Worm (Caenorhabditis elegans) whole organism, late embryonic: Measurements from ENCODE around the gene C44B7.5.
A peak's percentile ranks its signal among the peaks of the same experiment; 100 is the strongest.

Experiments used
- C08G9.2 ChIP-seq: sonication (generic microtip); optimal IDR thresholded peaks from 2 replicates; lab custom pipeline; 2016; ENCODE audit warnings: mild to moderate bottlenecking, missing genetic modification characterization, moderate library complexity, missing compliant biosample characterization
- C38D4.7 ChIP-seq: fragments of 200-800 bp; sonication (Bioruptor generic); optimal IDR thresholded peaks from 2 replicates; lab custom pipeline; 2018; ENCODE audit warnings: mild to moderate bottlenecking, missing genetic modification characterization, moderate library complexity, missing compliant biosample characterization
- T23F11.4 ChIP-seq: fragments of 200-800 bp; sonication (Bioruptor generic); optimal IDR thresholded peaks from 2 replicates; lab custom pipeline; 2018; ENCODE audit warnings: mild to moderate bottlenecking, missing genetic modification characterization, missing compliant biosample characterization
- Y22D7AL.16 ChIP-seq: sonication (generic microtip); optimal IDR thresholded peaks from 2 replicates; lab custom pipeline; 2016; ENCODE audit warnings: missing genetic modification characterization, missing compliant biosample characterization
- ceh-18 ChIP-seq: sonication (generic microtip); optimal IDR thresholded peaks from 2 replicates; lab custom pipeline; 2016; ENCODE audit warnings: missing genetic modification characterization, missing compliant biosample characterization
- ceh-19 ChIP-seq: fragments of 200-800 bp; sonication (Bioruptor generic); optimal IDR thresholded peaks from 2 replicates; lab custom pipeline; 2018; ENCODE audit warnings: mild to moderate bottlenecking, missing genetic modification characterization, missing compliant biosample characterization
- ceh-22 ChIP-seq: sonication (generic microtip); optimal IDR thresholded peaks from 2 replicates; lab custom pipeline; 2017; ENCODE audit warnings: missing biosample characterization, missing genetic modification characterization
- ceh-24 ChIP-seq: sonication (generic microtip); optimal IDR thresholded peaks from 2 replicates; lab custom pipeline; 2016; ENCODE audit warnings: mild to moderate bottlenecking, missing genetic modification characterization, missing compliant biosample characterization
- ceh-31 ChIP-seq: sonication (generic microtip); optimal IDR thresholded peaks from 2 replicates; lab custom pipeline; 2016; ENCODE audit warnings: missing genetic modification characterization, missing compliant biosample characterization
- ceh-34 ChIP-seq: sonication (generic microtip); optimal IDR thresholded peaks from 2 replicates; lab custom pipeline; 2016; ENCODE audit warnings: mild to moderate bottlenecking, missing genetic modification characterization, missing compliant biosample characterization
- ceh-48 ChIP-seq: sonication (generic microtip); optimal IDR thresholded peaks from 2 replicates; lab custom pipeline; 2016; ENCODE audit warnings: missing genetic modification characterization, inconsistent platforms, missing compliant biosample characterization
- ceh-6 ChIP-seq: fragments of 200-800 bp; sonication (Bioruptor generic); optimal IDR thresholded peaks from 2 replicates; lab custom pipeline; 2018; ENCODE audit warnings: mild to moderate bottlenecking, missing genetic modification characterization, missing compliant biosample characterization
- dmd-4 ChIP-seq: sonication (generic microtip); optimal IDR thresholded peaks from 2 replicates; lab custom pipeline; 2016; ENCODE audit warnings: borderline replicate concordance, missing genetic modification characterization, missing compliant biosample characterization
- dve-1 ChIP-seq: sonication (generic microtip); optimal IDR thresholded peaks from 2 replicates; lab custom pipeline; 2017; ENCODE audit warnings: antibody characterized with exemption, mild to moderate bottlenecking, missing genetic modification characterization, missing compliant biosample characterization
- elt-2 ChIP-seq: sonication (generic microtip); optimal IDR thresholded peaks from 2 replicates; lab custom pipeline; 2016; ENCODE audit warnings: missing genetic modification reagents, missing genetic modification characterization, missing compliant biosample characterization
- elt-4 ChIP-seq: sonication (generic microtip); optimal IDR thresholded peaks from 2 replicates; lab custom pipeline; 2016; ENCODE audit warnings: missing genetic modification characterization, missing compliant biosample characterization
- fkh-6 ChIP-seq: sonication (generic microtip); optimal IDR thresholded peaks from 2 replicates; lab custom pipeline; 2016; ENCODE audit warnings: missing genetic modification characterization, missing compliant biosample characterization
- gmeb-2 ChIP-seq: sonication (generic microtip); optimal IDR thresholded peaks from 2 replicates; lab custom pipeline; 2016; ENCODE audit warnings: missing genetic modification characterization, inconsistent platforms, missing compliant biosample characterization
- hlh-15 ChIP-seq: sonication (generic microtip); optimal IDR thresholded peaks from 2 replicates; lab custom pipeline; 2016; ENCODE audit warnings: missing genetic modification characterization, missing compliant biosample characterization
- hlh-30 ChIP-seq: sonication (generic microtip); optimal IDR thresholded peaks from 2 replicates; lab custom pipeline; 2017; ENCODE audit warnings: antibody characterized with exemption, missing genetic modification characterization, missing compliant biosample characterization; ENCODE audit not compliant: insufficient read depth
- lim-6 ChIP-seq: sonication (generic microtip); optimal IDR thresholded peaks from 2 replicates; lab custom pipeline; 2016; ENCODE audit warnings: missing genetic modification characterization, missing compliant biosample characterization
- lin-11 ChIP-seq: fragments of 200-800 bp; sonication (Bioruptor generic); optimal IDR thresholded peaks from 2 replicates; lab custom pipeline; 2018; ENCODE audit warnings: mild to moderate bottlenecking, missing genetic modification characterization, missing compliant biosample characterization
- nfya-1 ChIP-seq: sonication (generic microtip); optimal IDR thresholded peaks from 2 replicates; lab custom pipeline; 2017; ENCODE audit warnings: missing genetic modification characterization, mild to moderate bottlenecking, missing compliant biosample characterization, antibody characterized with exemption, moderate library complexity
- nhr-232 ChIP-seq: sonication (generic microtip); optimal IDR thresholded peaks from 2 replicates; lab custom pipeline; 2016; ENCODE audit warnings: missing genetic modification characterization, missing compliant biosample characterization
- npax-4 ChIP-seq: sonication (generic microtip); optimal IDR thresholded peaks from 2 replicates; lab custom pipeline; 2016; ENCODE audit warnings: missing genetic modification characterization, missing compliant biosample characterization
- odd-2 ChIP-seq: sonication (generic microtip); optimal IDR thresholded peaks from 2 replicates; lab custom pipeline; 2017; ENCODE audit warnings: antibody characterized with exemption, mild to moderate bottlenecking, missing genetic modification characterization, missing compliant biosample characterization
- pag-3 ChIP-seq: sonication (generic microtip); optimal IDR thresholded peaks from 2 replicates; lab custom pipeline; 2016; ENCODE audit warnings: missing compliant biosample characterization, missing genetic modification characterization, borderline replicate concordance
- pqm-1 ChIP-seq: sonication (generic microtip); optimal IDR thresholded peaks from 2 replicates; lab custom pipeline; 2016; ENCODE audit warnings: missing genetic modification characterization, missing compliant biosample characterization
- pros-1 ChIP-seq: fragments of 150-350 bp; optimal IDR thresholded peaks from 2 replicates; lab custom pipeline; 2014; ENCODE audit warnings: missing biosample characterization, missing genetic modification reagents, missing genetic modification characterization
- ref-2 ChIP-seq: sonication (generic microtip); optimal IDR thresholded peaks from 2 replicates; lab custom pipeline; 2016; ENCODE audit warnings: missing genetic modification characterization, missing compliant biosample characterization
- rnt-1 ChIP-seq: sonication (generic microtip); optimal IDR thresholded peaks from 2 replicates; lab custom pipeline; 2016; ENCODE audit warnings: missing genetic modification characterization, missing compliant biosample characterization
- sox-2 ChIP-seq: fragments of 200-800 bp; sonication (Bioruptor generic); IDR thresholded peaks from 2 replicates; pipeline ENCODE4 v1.3.6; 2022; ENCODE audit warnings: missing genetic modification reagents, missing genetic modification characterization, missing compliant biosample characterization
- sox-4 ChIP-seq: sonication (generic microtip); optimal IDR thresholded peaks from 2 replicates; lab custom pipeline; 2017; ENCODE audit warnings: mild to moderate bottlenecking, missing genetic modification characterization, inconsistent platforms, missing compliant biosample characterization
- tbx-2 ChIP-seq: sonication (generic microtip); optimal IDR thresholded peaks from 2 replicates; lab custom pipeline; 2016; ENCODE audit warnings: missing genetic modification characterization, missing compliant biosample characterization
- ttx-3 ChIP-seq: sonication (generic microtip); optimal IDR thresholded peaks from 2 replicates; lab custom pipeline; 2016; ENCODE audit warnings: missing genetic modification reagents, missing genetic modification characterization, missing compliant biosample characterization
- unc-3 ChIP-seq, 2 experiments: fragments of 200-800 bp in 1 of 2; sonication (Bioruptor generic) in 1 of 2; sonication (generic microtip) in 1 of 2; conservative IDR thresholded peaks in 1 of 2; optimal IDR thresholded peaks in 1 of 2; 2 replicates each; pipeline versions ENCODE4 v1.3.6 to Lab custom; 2016 to 2022; ENCODE audit warnings: missing compliant biosample characterization in 2 of 2, missing genetic modification characterization in 2 of 2, missing genetic modification reagents in 1 of 2
- unc-42 ChIP-seq: sonication (generic microtip); optimal IDR thresholded peaks from 2 replicates; lab custom pipeline; 2016; ENCODE audit warnings: missing genotype, missing genetic modification characterization, missing compliant biosample characterization
- unc-55 ChIP-seq: sonication (generic microtip); optimal IDR thresholded peaks from 2 replicates; lab custom pipeline; 2017; ENCODE audit warnings: missing biosample characterization, missing genetic modification reagents, missing genetic modification characterization
- unc-86 ChIP-seq: sonication (generic microtip); optimal IDR thresholded peaks from 2 replicates; lab custom pipeline; 2016; ENCODE audit warnings: missing genetic modification characterization, missing compliant biosample characterization
- ztf-16 ChIP-seq: sonication (generic microtip); optimal IDR thresholded peaks from 2 replicates; lab custom pipeline; 2017; ENCODE audit warnings: missing genetic modification characterization, missing compliant biosample characterization

C44B7.5 gene

DNA sequence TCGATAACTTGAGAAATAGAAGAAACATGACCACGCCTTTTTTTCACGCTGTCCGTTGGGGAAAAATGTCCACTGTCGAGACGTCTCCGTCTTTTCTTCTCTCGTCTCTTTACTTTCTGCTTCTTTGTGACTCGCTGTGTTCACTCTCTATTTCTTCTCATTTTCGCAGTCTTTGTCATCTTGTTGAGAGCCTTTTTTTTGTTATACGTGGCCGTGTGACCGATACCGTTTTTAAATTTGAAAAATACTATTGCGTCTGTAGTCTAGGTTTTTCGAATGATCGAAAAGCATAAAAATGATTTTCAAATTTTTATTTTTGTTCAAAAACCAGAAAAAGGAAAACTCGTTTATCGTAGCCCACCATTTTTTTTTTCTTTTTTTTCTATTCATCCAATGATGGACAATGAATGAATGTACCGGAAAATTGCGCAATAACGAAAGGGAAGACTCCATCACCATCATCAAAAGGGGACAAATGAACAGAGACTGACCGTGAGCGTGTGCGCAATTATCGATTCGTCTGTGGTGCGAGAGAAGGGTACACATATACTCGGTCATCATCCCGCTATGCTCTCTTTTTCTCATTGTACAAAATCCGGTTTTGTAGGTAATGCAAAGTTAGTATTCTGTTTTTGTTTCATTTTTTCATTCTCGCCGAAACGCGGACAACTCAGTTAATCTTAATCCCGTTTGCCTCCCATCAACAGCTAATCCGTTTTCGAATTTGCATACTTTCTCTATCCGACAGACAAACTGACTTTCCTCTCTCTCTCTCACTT is 28.0 kb downstream of the C44B7.5 start:
- TF ChIP-seq sox-2 (GFP tag; lab: Robert Waterston, UW), result peak; percentile 31; the same call in 1 of the 2 replicates
- no peak for TF ChIP-seq ceh-6
- peak; percentile 43 for TF ChIP-seq pros-1 (tag; lab: Kevin White, UChicago)
- no peak for TF ChIP-seq dve-1
- peak; percentile 84 for TF ChIP-seq unc-42
- peak; percentile 45 for TF ChIP-seq ceh-48 (tag; lab: Kevin White, UChicago)
- TF ChIP-seq, all 69 proteins: peak for 4

DNA sequence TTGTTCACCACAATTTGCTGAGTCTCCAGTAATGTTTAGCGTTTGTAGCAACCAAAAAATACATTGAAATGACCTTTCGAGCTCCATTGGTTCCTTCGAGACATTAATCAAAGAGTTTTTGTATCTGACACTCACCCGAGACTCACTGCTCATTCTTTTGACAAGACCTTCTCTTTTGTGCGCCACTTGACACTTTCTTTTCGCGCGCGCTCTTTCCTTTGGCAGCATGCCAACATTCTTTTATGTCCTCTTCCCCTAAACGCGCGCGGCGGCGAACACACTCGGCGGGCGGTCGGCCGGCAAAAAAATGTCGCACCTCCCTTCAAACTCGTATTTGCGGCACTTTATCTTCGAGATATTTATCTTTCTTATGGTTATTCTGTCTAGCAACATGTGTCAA is 28.7 kb downstream of the C44B7.5 start:
- TF ChIP-seq ceh-48 (tag; lab: Kevin White, UChicago), result no peak
- TF ChIP-seq pqm-1 (tag; lab: Kevin White, UChicago), result no peak
- no peak for TF ChIP-seq ceh-22 (tag; lab: Kevin White, UChicago)
- TF ChIP-seq lim-6 (tag; lab: Kevin White, UChicago), result no peak
- TF ChIP-seq ref-2, result peak; percentile 17
- peak; percentile 30 for TF ChIP-seq tbx-2
- no peak for TF ChIP-seq C38D4.7 (GFP tag; lab: Kevin White, UChicago)
- no peak for TF ChIP-seq elt-4 (tag; lab: Kevin White, UChicago)
- no peak for TF ChIP-seq lin-11 (tag; lab: Kevin White, UChicago)
- TF ChIP-seq ceh-19 (GFP tag; lab: Kevin White, UChicago), result no peak
- no peak for TF ChIP-seq dmd-4
- TF ChIP-seq npax-4 (tag; lab: Kevin White, UChicago), result no peak
- peak; percentile 27; the same call in 1 of the 2 replicates for TF ChIP-seq sox-2 (GFP tag; lab: Robert Waterston, UW)
- TF ChIP-seq unc-3 (GFP tag; conservative IDR thresholded peaks at IDR 0.05; lab: Robert Waterston, UW), result no peak
- no peak for TF ChIP-seq unc-3 (tag; optimal IDR thresholded peaks at IDR 0.05; lab: Kevin White, UChicago)
- no peak for TF ChIP-seq rnt-1 (tag; lab: Kevin White, UChicago)

DNA sequence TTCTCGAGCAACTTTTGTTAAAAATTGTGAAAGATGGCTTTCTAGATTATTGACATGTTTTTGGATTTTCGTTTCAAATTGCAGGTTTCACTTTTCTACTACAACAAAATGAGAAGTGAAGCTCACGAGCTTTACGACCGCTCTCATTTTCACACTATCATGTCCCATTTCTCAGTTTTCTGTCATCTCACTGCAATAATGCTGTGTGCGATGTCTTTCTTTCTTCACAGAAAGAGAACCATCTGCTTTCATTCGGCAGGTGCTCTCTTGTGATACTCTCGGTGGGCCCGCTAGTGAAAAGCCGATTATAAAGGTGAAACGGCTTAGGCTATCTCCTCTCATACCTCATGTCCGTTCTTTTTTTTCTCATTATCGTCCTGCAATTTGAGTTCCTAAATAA is 29.2 kb downstream of the C44B7.5 start:
- TF ChIP-seq pros-1 (tag; lab: Kevin White, UChicago), result no peak
- TF ChIP-seq nfya-1, result peak; percentile 3
- TF ChIP-seq ceh-6, result no peak
- TF ChIP-seq ceh-31 (tag; lab: Kevin White, UChicago), result no peak

DNA sequence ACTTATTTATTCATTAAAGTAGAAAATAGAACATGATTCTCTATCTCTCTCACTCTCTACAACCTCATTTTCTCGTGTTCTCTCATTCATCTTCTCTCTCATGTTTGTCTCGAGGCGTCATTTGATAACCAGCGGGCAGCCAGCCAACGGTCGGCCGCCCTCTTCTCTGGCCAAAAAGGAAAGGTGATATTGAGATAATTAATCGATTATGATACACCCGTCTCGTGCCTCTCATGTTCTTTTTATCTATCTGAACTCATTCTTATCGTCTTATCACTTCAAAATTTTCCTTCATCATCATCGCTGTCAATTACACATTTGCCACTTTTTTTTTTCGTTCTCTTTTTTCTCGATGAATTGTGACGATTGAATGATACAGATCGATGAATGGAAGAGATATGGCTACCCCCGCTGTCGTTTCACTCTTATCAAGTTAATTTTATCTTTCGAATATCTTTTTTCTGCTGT is 29.7 kb downstream of the C44B7.5 start:
- TF ChIP-seq elt-2 (peak; percentile 94), gmeb-2 (tag; lab: Kevin White, UChicago) (no peak), ttx-3 (tag; lab: Kevin White, UChicago) (no peak), hlh-30 (peak; percentile 66), ceh-48 (tag; lab: Kevin White, UChicago) (peak; percentile 14), ceh-34 (tag; lab: Kevin White, UChicago) (peak; percentile 53), sox-4 (tag; lab: Kevin White, UChicago) (no peak), hlh-15 (no peak), fkh-6 (no peak), C08G9.2 (tag; lab: Kevin White, UChicago) (no peak), ztf-16 (tag; lab: Kevin White, UChicago) (no peak), unc-55 (GFP tag; lab: Kevin White, UChicago) (peak; percentile 83), dve-1 (peak; percentile 42), pqm-1 (tag; lab: Kevin White, UChicago) (peak; percentile 59), rnt-1 (tag; lab: Kevin White, UChicago) (no peak), nhr-232 (tag; lab: Kevin White, UChicago) (no peak), pag-3 (no peak), sox-2 (GFP tag; lab: Robert Waterston, UW) (no peak), dmd-4 (no peak), C38D4.7 (GFP tag; lab: Kevin White, UChicago) (no peak), ref-2 (no peak), odd-2 (tag; lab: Kevin White, UChicago) (no peak), Y22D7AL.16 (tag; lab: Kevin White, UChicago) (no peak), T23F11.4 (no peak), unc-86 (tag; lab: Kevin White, UChicago) (no peak), pros-1 (tag; lab: Kevin White, UChicago) (no peak), nfya-1 (peak; percentile 64), ceh-24 (tag; lab: Kevin White, UChicago) (no peak), ceh-6 (no peak), lim-6 (tag; lab: Kevin White, UChicago) (no peak), unc-3 (GFP tag; conservative IDR thresholded peaks at IDR 0.05; lab: Robert Waterston, UW) (no peak), unc-3 (tag; optimal IDR thresholded peaks at IDR 0.05; lab: Kevin White, UChicago) (no peak), ceh-18 (peak; percentile 24)
